Worm (Caenorhabditis elegans) whole organism, L3 larva: Measurements from ENCODE around the gene F41B4.1.

Experiments
- R02D3.7 ChIP-seq: fragments of 150-350 bp; optimal IDR thresholded peaks from 2 replicates; lab custom pipeline; 2014; ENCODE audit warnings: missing biosample characterization, missing genetic modification characterization
- ZK546.5 ChIP-seq: sonication (generic microtip); optimal IDR thresholded peaks from 2 replicates; lab custom pipeline; 2017; ENCODE audit warnings: missing biosample characterization, missing genetic modification characterization
- aly-2 ChIP-seq: fragments of 150-350 bp; optimal IDR thresholded peaks from 2 replicates; lab custom pipeline; 2014; ENCODE audit warnings: missing biosample characterization, missing genetic modification characterization
- ama-1 ChIP-seq: fragments of 150-350 bp; optimal IDR thresholded peaks from 2 replicates; lab custom pipeline; 2018
- ceh-16 ChIP-seq: sonication (generic microtip); optimal IDR thresholded peaks from 2 replicates; lab custom pipeline; 2017; ENCODE audit warnings: missing biosample characterization, missing genetic modification characterization
- ceh-28 ChIP-seq: fragments of 150-350 bp; optimal IDR thresholded peaks from 2 replicates; lab custom pipeline; 2014; ENCODE audit warnings: missing biosample characterization, missing genetic modification reagents, missing genetic modification characterization
- ceh-82 ChIP-seq: fragments of 150-350 bp; optimal IDR thresholded peaks from 2 replicates; lab custom pipeline; 2014; ENCODE audit warnings: missing biosample characterization, missing genetic modification characterization
- ceh-9 ChIP-seq: sonication (generic microtip); optimal IDR thresholded peaks from 2 replicates; lab custom pipeline; 2018; ENCODE audit warnings: missing biosample characterization, missing genetic modification characterization
- daf-12 ChIP-seq: fragments of 150-350 bp; optimal IDR thresholded peaks from 2 replicates; lab custom pipeline; 2014; ENCODE audit warnings: missing biosample characterization, missing genetic modification reagents, missing genetic modification characterization
- egl-27 ChIP-seq: sonication (generic microtip); optimal IDR thresholded peaks from 4 replicates; lab custom pipeline; 2017; ENCODE audit warnings: missing biosample characterization, missing genetic modification reagents, missing genetic modification characterization
- egl-5 ChIP-seq: fragments of 150-350 bp; optimal IDR thresholded peaks from 2 replicates; lab custom pipeline; 2017; ENCODE audit warnings: missing biosample characterization, missing genetic modification reagents, missing genetic modification characterization, inconsistent platforms
- elt-1 ChIP-seq: fragments of 150-350 bp; optimal IDR thresholded peaks from 2 replicates; lab custom pipeline; 2014; ENCODE audit warnings: missing biosample characterization, missing genetic modification characterization
- elt-2 ChIP-seq: sonication (generic microtip); optimal IDR thresholded peaks from 2 replicates; lab custom pipeline; 2016; ENCODE audit warnings: missing genetic modification reagents, mild to moderate bottlenecking, missing genetic modification characterization, missing compliant biosample characterization
- eor-1 ChIP-seq, 2 experiments: fragments of 150-350 bp; optimal IDR thresholded peaks; 2 replicates each; lab custom pipeline; 2014 to 2018; ENCODE audit warnings: missing biosample characterization in 2 of 2, missing genetic modification characterization in 2 of 2
- fkh-10 ChIP-seq: sonication (generic microtip); optimal IDR thresholded peaks from 2 replicates; lab custom pipeline; 2017; ENCODE audit warnings: missing biosample characterization, missing genetic modification reagents, missing genetic modification characterization
- fkh-2 ChIP-seq: fragments of 150-350 bp; optimal IDR thresholded peaks from 2 replicates; lab custom pipeline; 2014; ENCODE audit warnings: missing biosample characterization, missing genetic modification reagents, missing genetic modification characterization
- hmg-11 ChIP-seq: sonication (generic microtip); optimal IDR thresholded peaks from 2 replicates; lab custom pipeline; 2016; ENCODE audit warnings: missing genetic modification characterization, missing compliant biosample characterization
- jun-1 ChIP-seq: fragments of 150-350 bp; optimal IDR thresholded peaks from 2 replicates; lab custom pipeline; 2014; ENCODE audit warnings: missing biosample characterization, missing genetic modification reagents, missing genetic modification characterization
- lin-15B ChIP-seq: fragments of 150-350 bp; optimal IDR thresholded peaks from 2 replicates; lab custom pipeline; 2014; ENCODE audit warnings: missing biosample characterization, missing genetic modification characterization
- lsy-12 ChIP-seq: sonication (generic microtip); optimal IDR thresholded peaks from 2 replicates; lab custom pipeline; 2016; ENCODE audit warnings: mild to moderate bottlenecking, missing genetic modification characterization, missing compliant biosample characterization
- mml-1 ChIP-seq: fragments of 150-350 bp; sonication (generic microtip); optimal IDR thresholded peaks from 3 replicates; lab custom pipeline; 2014; ENCODE audit warnings: missing biosample characterization, missing genetic modification characterization
- nfya-1 ChIP-seq: sonication (generic microtip); optimal IDR thresholded peaks from 2 replicates; lab custom pipeline; 2017; ENCODE audit warnings: missing genetic modification characterization, mild to moderate bottlenecking, missing compliant biosample characterization, antibody characterized with exemption, moderate library complexity; ENCODE audit not compliant: insufficient read depth
- nhr-11 ChIP-seq: fragments of 150-350 bp; optimal IDR thresholded peaks from 2 replicates; lab custom pipeline; 2014; ENCODE audit warnings: missing biosample characterization, missing genetic modification characterization
- nhr-12 ChIP-seq: fragments of 150-350 bp; optimal IDR thresholded peaks from 2 replicates; lab custom pipeline; 2014; ENCODE audit warnings: missing biosample characterization, missing genetic modification characterization
- nhr-23 ChIP-seq: fragments of 150-350 bp; optimal IDR thresholded peaks from 2 replicates; lab custom pipeline; 2014; ENCODE audit warnings: missing biosample characterization, missing genetic modification reagents, missing genetic modification characterization
- nhr-237 ChIP-seq: fragments of 150-350 bp; optimal IDR thresholded peaks from 2 replicates; lab custom pipeline; 2014; ENCODE audit warnings: missing biosample characterization, missing genetic modification characterization
- nhr-25 ChIP-seq: sonication (generic microtip); optimal IDR thresholded peaks from 2 replicates; lab custom pipeline; 2017; ENCODE audit warnings: missing biosample characterization, missing genetic modification characterization
- nhr-28 ChIP-seq: fragments of 150-350 bp; optimal IDR thresholded peaks from 2 replicates; lab custom pipeline; 2014; ENCODE audit warnings: missing biosample characterization, missing genetic modification characterization
- nhr-43 ChIP-seq: sonication (generic microtip); optimal IDR thresholded peaks from 2 replicates; lab custom pipeline; 2016; ENCODE audit warnings: mild to moderate bottlenecking, missing genetic modification characterization, missing compliant biosample characterization; ENCODE audit not compliant: poor library complexity, severe bottlenecking
- nhr-67 ChIP-seq: fragments of 150-350 bp; optimal IDR thresholded peaks from 2 replicates; lab custom pipeline; 2014; ENCODE audit warnings: missing biosample characterization, missing genetic modification characterization
- nhr-76 ChIP-seq: fragments of 150-350 bp; sonication (generic microtip); optimal IDR thresholded peaks from 5 replicates; lab custom pipeline; 2014; ENCODE audit warnings: missing biosample characterization, missing genetic modification characterization
- pha-4 ChIP-seq: fragments of 150-350 bp; optimal IDR thresholded peaks from 2 replicates; lab custom pipeline; 2014; ENCODE audit warnings: missing biosample characterization, missing genetic modification reagents, missing genetic modification characterization
- pqm-1 ChIP-seq: fragments of 150-350 bp; optimal IDR thresholded peaks from 2 replicates; lab custom pipeline; 2017; ENCODE audit warnings: missing biosample characterization, missing genetic modification characterization, inconsistent platforms
- sea-2 ChIP-seq: fragments of 150-350 bp; sonication (generic microtip); optimal IDR thresholded peaks from 4 replicates; lab custom pipeline; 2014; ENCODE audit warnings: missing biosample characterization, missing genetic modification reagents, missing genetic modification characterization
- snpc-4 ChIP-seq: fragments of 150-350 bp; optimal IDR thresholded peaks from 2 replicates; lab custom pipeline; 2014; ENCODE audit warnings: missing biosample characterization, missing genetic modification characterization
- tbx-2 ChIP-seq: sonication (generic microtip); optimal IDR thresholded peaks from 2 replicates; lab custom pipeline; 2016; ENCODE audit warnings: mild to moderate bottlenecking, missing genetic modification characterization, missing compliant biosample characterization
- unc-39 ChIP-seq: sonication (generic microtip); optimal IDR thresholded peaks from 4 replicates; lab custom pipeline; 2017; ENCODE audit warnings: missing biosample characterization, missing genetic modification characterization
- unc-62 ChIP-seq: fragments of 150-350 bp; sonication (generic microtip); optimal IDR thresholded peaks from 4 replicates; lab custom pipeline; 2014; ENCODE audit warnings: missing biosample characterization, missing genetic modification reagents, missing genetic modification characterization
- ztf-11 ChIP-seq: fragments of 150-350 bp; optimal IDR thresholded peaks from 2 replicates; lab custom pipeline; 2014; ENCODE audit warnings: missing biosample characterization, missing genetic modification characterization

Gene F41B4.1

ce11 chrX:6867707-6868106 is 42.0 kb upstream of the F41B4.1 start (continued):
- TF ChIP-seq tbx-2 (peak; percentile 63), nhr-23 (tag; lab: Kevin White, UChicago) (peak; percentile 17), elt-1 (no peak), nhr-237 (tag; lab: Kevin White, UChicago) (no peak), nhr-11 (no peak)

- TF ChIP-seq jun-1 (tag; lab: Kevin White, UChicago), result no peak
- no peak for TF ChIP-seq eor-1 (tag; optimal IDR thresholded peaks at IDR 0.05; lab: Kevin White, UChicago)
- no peak for TF ChIP-seq pha-4
- TF ChIP-seq nhr-11, result no peak
- no peak for TF ChIP-seq ceh-16 (tag; lab: Kevin White, UChicago)
- no peak for TF ChIP-seq fkh-2
- TF ChIP-seq lin-15B (tag; lab: Kevin White, UChicago), result no peak
- no peak for TF ChIP-seq elt-2
- no peak for TF ChIP-seq nhr-28 (tag; lab: Kevin White, UChicago)
- TF ChIP-seq nhr-12, result no peak
- TF ChIP-seq elt-1, result no peak
- no peak for TF ChIP-seq ZK546.5 (tag; lab: Kevin White, UChicago)
- TF ChIP-seq fkh-10 (GFP tag; lab: Kevin White, UChicago), result no peak
- no peak for TF ChIP-seq nhr-237 (tag; lab: Kevin White, UChicago)
- TF ChIP-seq lsy-12, result no peak
- TF ChIP-seq egl-27, result no peak
Measured at ce11 chrX:6866900-6867299, 41.2 kb upstream of the F41B4.1 start.

DNA sequence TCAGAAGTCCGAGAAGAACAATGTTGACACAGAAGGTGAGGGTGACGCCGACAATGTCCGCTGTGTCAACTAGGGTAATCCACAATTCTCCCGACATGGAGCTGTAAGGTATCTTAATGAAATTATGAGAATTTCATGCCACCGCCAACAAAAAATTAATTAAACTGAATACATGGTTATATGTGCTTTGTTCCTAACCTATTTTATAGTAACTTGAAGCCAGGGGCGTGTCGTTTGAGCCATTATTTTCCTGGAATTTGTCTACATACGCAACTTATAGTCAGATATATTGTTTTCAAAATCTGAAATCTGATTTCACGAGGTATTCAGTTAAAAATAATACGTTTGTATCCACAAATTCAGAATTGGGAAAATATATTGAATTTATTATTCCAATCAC is 40.2 kb upstream of the F41B4.1 start, which contains the start of gene odr-10:
TSS of gene odr-10 (minus strand) at position 101 of the 400 bp plus-strand sequence.
- no peak for TF ChIP-seq lsy-12
- no peak for TF ChIP-seq nhr-11
- no peak for TF ChIP-seq pha-4
- TF ChIP-seq egl-5 (tag; lab: Kevin White, UChicago), result no peak
- no peak for TF ChIP-seq ztf-11 (tag; lab: Kevin White, UChicago)
- TF ChIP-seq nhr-76 (tag; lab: Kevin White, UChicago), result no peak
- TF ChIP-seq unc-62, result no peak
- TF ChIP-seq mml-1 (tag; lab: Kevin White, UChicago), result no peak
- TF ChIP-seq nhr-43 (tag; lab: Kevin White, UChicago), result no peak
- no peak for TF ChIP-seq elt-1
- no peak for TF ChIP-seq nhr-12
- no peak for TF ChIP-seq ceh-28 (tag; lab: Kevin White, UChicago)
- no peak for TF ChIP-seq tbx-2
- no peak for TF ChIP-seq ceh-82 (tag; lab: Kevin White, UChicago)
- TF ChIP-seq pqm-1 (tag; lab: Kevin White, UChicago), result no peak
- TF ChIP-seq sea-2 (GFP tag; lab: Kevin White, UChicago), result no peak
- TF ChIP-seq elt-2, result no peak
- TF ChIP-seq nhr-28 (tag; lab: Kevin White, UChicago), result no peak
- TF ChIP-seq unc-39 (tag; lab: Kevin White, UChicago), result no peak

ce11 chrX:6863032-6863431 is 37.4 kb upstream of the F41B4.1 start, which contains the start of gene nep-4:
Gene nep-4 (minus strand): TSS chrX:6863424.
- TF ChIP-seq pha-4, result no peak
- no peak for TF ChIP-seq elt-1
- TF ChIP-seq R02D3.7 (tag; lab: Kevin White, UChicago), result no peak
- TF ChIP-seq jun-1 (tag; lab: Kevin White, UChicago), result no peak
- TF ChIP-seq lin-15B (tag; lab: Kevin White, UChicago), result no peak
- TF ChIP-seq eor-1 (tag; optimal IDR thresholded peaks at IDR 0.05; lab: Kevin White, UChicago), result no peak
- no peak for TF ChIP-seq nfya-1
- no peak for TF ChIP-seq tbx-2
- no peak for TF ChIP-seq sea-2 (GFP tag; lab: Kevin White, UChicago)

DNA sequence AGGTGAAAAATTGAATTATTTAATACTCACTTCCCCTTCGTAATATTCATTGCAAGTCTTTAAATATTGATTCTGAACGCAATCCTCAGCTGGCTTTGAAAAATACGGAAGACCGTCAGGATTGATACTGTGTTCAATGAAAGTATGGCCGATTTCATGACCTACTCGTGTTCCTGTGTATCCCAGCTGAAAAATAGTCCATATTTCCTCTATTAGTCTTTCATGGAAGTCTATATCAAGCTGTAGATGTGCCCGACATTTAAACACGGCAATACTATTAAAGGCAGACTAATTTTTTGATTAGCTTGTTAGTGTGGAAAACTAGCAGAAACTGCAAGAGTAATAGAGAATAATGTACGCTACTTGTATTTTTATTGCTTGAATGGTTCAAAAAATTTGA is 35.9 kb upstream of the F41B4.1 start:
- no peak for TF ChIP-seq nhr-76 (tag; lab: Kevin White, UChicago)
- no peak for TF ChIP-seq nhr-67
- TF ChIP-seq hmg-11 (tag; lab: Kevin White, UChicago), result no peak
- TF ChIP-seq ama-1 (lab: Kevin White, UChicago), result no peak
- no peak for TF ChIP-seq ZK546.5 (tag; lab: Kevin White, UChicago)
- no peak for TF ChIP-seq eor-1 (tag; optimal IDR thresholded peaks at IDR 0.05; lab: Kevin White, UChicago)
- TF ChIP-seq ztf-11 (tag; lab: Kevin White, UChicago), result no peak
- TF ChIP-seq fkh-10 (GFP tag; lab: Kevin White, UChicago), result no peak
- no peak for TF ChIP-seq R02D3.7 (tag; lab: Kevin White, UChicago)
- TF ChIP-seq aly-2 (tag; lab: Kevin White, UChicago), result no peak
- TF ChIP-seq elt-2, result no peak
- no peak for TF ChIP-seq daf-12 (tag; lab: Kevin White, UChicago)
- no peak for TF ChIP-seq ceh-9 (tag; lab: Kevin White, UChicago)
- no peak for TF ChIP-seq lsy-12
- TF ChIP-seq nhr-25 (tag; lab: Kevin White, UChicago), result no peak
- TF ChIP-seq tbx-2, result no peak
- no peak for TF ChIP-seq unc-62
- no peak for TF ChIP-seq jun-1 (tag; lab: Kevin White, UChicago)
- TF ChIP-seq snpc-4 (tag; lab: Kevin White, UChicago), result no peak
- TF ChIP-seq nhr-23 (tag; lab: Kevin White, UChicago), result no peak
